Worm (Caenorhabditis elegans) whole organism, L4 larva: ENCODE data around the gene B0250.8.

Experiments used
- D1046.2 ChIP-seq: fragments of 200-800 bp; sonication (Bioruptor generic); IDR thresholded peaks from 2 replicates; pipeline ENCODE4 v1.3.6; 2022; ENCODE audit warnings: missing genetic modification characterization, missing compliant biosample characterization
- F10B5.3 ChIP-seq: sonication (generic microtip); optimal IDR thresholded peaks from 2 replicates; lab custom pipeline; 2016; ENCODE audit warnings: mild to moderate bottlenecking, missing genetic modification characterization, missing compliant biosample characterization
- F26F4.8 ChIP-seq: fragments of 200-800 bp; sonication (Bioruptor generic); conservative IDR thresholded peaks from 2 replicates; pipeline ENCODE4 v1.3.6; 2022; ENCODE audit warnings: missing genetic modification characterization, missing compliant biosample characterization
- F44E2.7 ChIP-seq: fragments of 200-800 bp; sonication (Bioruptor generic); IDR thresholded peaks from 2 replicates; pipeline ENCODE4 v2.1.2; 2022; ENCODE audit warnings: missing genetic modification characterization, missing compliant biosample characterization
- F49E8.2 ChIP-seq: sonication (generic microtip); optimal IDR thresholded peaks from 2 replicates; lab custom pipeline; 2016; ENCODE audit warnings: missing compliant biosample characterization, mild to moderate bottlenecking, missing genetic modification characterization, borderline replicate concordance
- Y48G9A.11 ChIP-seq: fragments of 200-800 bp; sonication (Bioruptor generic); IDR thresholded peaks from 2 replicates; pipeline ENCODE4 v1.3.6; 2022; ENCODE audit warnings: missing genetic modification reagents, missing genetic modification characterization, missing compliant biosample characterization
- Y5F2A.4 ChIP-seq: fragments of 200-800 bp; sonication (Bioruptor generic); optimal IDR thresholded peaks from 2 replicates; lab custom pipeline; 2018; ENCODE audit warnings: mild to moderate bottlenecking, missing genetic modification characterization, missing compliant biosample characterization
- aly-2 ChIP-seq: sonication (generic microtip); optimal IDR thresholded peaks from 2 replicates; lab custom pipeline; 2018; ENCODE audit warnings: missing biosample characterization, missing genetic modification characterization
- ama-1 ChIP-seq: fragments of 150-350 bp; optimal IDR thresholded peaks from 2 replicates; lab custom pipeline; 2014; ENCODE audit warnings: inconsistent platforms, mixed read lengths
- arid-1 ChIP-seq: fragments of 200-800 bp; sonication (Bioruptor generic); conservative IDR thresholded peaks from 2 replicates; pipeline ENCODE4 v1.3.6; 2022; ENCODE audit warnings: missing genetic modification reagents, missing genetic modification characterization, missing compliant biosample characterization
- attf-4 ChIP-seq: sonication (generic microtip); optimal IDR thresholded peaks from 3 replicates; lab custom pipeline; 2017; ENCODE audit warnings: missing biosample characterization, missing genetic modification characterization
- ces-1 ChIP-seq: fragments of 150-350 bp; sonication (generic microtip); optimal IDR thresholded peaks from 4 replicates; lab custom pipeline; 2014; ENCODE audit warnings: missing biosample characterization, missing genetic modification reagents, missing genetic modification characterization
- ctbp-1 ChIP-seq: fragments of 200-800 bp; sonication (Bioruptor generic); IDR thresholded peaks from 2 replicates; pipeline ENCODE4 v1.3.6; 2022; ENCODE audit warnings: missing genetic modification reagents, missing genetic modification characterization, missing compliant biosample characterization
- daf-12 ChIP-seq: fragments of 150-350 bp; optimal IDR thresholded peaks from 2 replicates; lab custom pipeline; 2014; ENCODE audit warnings: missing biosample characterization, missing genetic modification reagents, missing genetic modification characterization
- daf-19 ChIP-seq: fragments of 200-800 bp; sonication (Bioruptor generic); conservative IDR thresholded peaks from 2 replicates; pipeline ENCODE4 v1.3.6; 2022; ENCODE audit warnings: missing genetic modification characterization, missing compliant biosample characterization
- daf-8 ChIP-seq: fragments of 200-800 bp; sonication (Bioruptor generic); IDR thresholded peaks from 2 replicates; pipeline ENCODE4 v1.3.6; 2022; ENCODE audit warnings: missing genetic modification characterization, missing compliant biosample characterization
- duxl-1 ChIP-seq: sonication (generic microtip); optimal IDR thresholded peaks from 2 replicates; lab custom pipeline; 2016; ENCODE audit warnings: mild to moderate bottlenecking, missing genetic modification characterization, moderate library complexity, missing compliant biosample characterization; ENCODE audit not compliant: poor library complexity
- dve-1 ChIP-seq: sonication (generic microtip); optimal IDR thresholded peaks from 2 replicates; lab custom pipeline; 2017; ENCODE audit warnings: antibody characterized with exemption, mild to moderate bottlenecking, missing genetic modification characterization, missing compliant biosample characterization; ENCODE audit not compliant: insufficient read depth
- egl-43 ChIP-seq: fragments of 200-800 bp; sonication (Bioruptor generic); IDR thresholded peaks from 2 replicates; pipeline ENCODE4 v1.3.6; 2022; ENCODE audit warnings: missing genetic modification reagents, missing genetic modification characterization, missing compliant biosample characterization
- fkh-10 ChIP-seq: fragments of 150-350 bp; optimal IDR thresholded peaks from 2 replicates; lab custom pipeline; 2014; ENCODE audit warnings: missing biosample characterization, missing genetic modification reagents, missing genetic modification characterization
- fos-1 ChIP-seq: fragments of 150-350 bp; optimal IDR thresholded peaks from 2 replicates; lab custom pipeline; 2014; ENCODE audit warnings: missing biosample characterization, missing genetic modification characterization
- hlh-30 ChIP-seq: sonication (generic microtip); optimal IDR thresholded peaks from 2 replicates; lab custom pipeline; 2017; ENCODE audit warnings: antibody characterized with exemption, mild to moderate bottlenecking, missing genetic modification characterization, missing compliant biosample characterization; ENCODE audit not compliant: insufficient read depth
- hmg-1.1 ChIP-seq: fragments of 200-800 bp; sonication (Bioruptor generic); IDR thresholded peaks from 2 replicates; pipeline ENCODE4 v1.3.6; 2022; ENCODE audit warnings: missing genetic modification reagents, missing genetic modification characterization, missing compliant biosample characterization
- lin-1 ChIP-seq: fragments of 200-800 bp; sonication (Bioruptor generic); IDR thresholded peaks from 2 replicates; pipeline ENCODE4 v1.3.6; 2022; ENCODE audit warnings: missing genetic modification reagents, missing genetic modification characterization, missing compliant biosample characterization
- lin-13 ChIP-seq: fragments of 150-350 bp; optimal IDR thresholded peaks from 2 replicates; lab custom pipeline; 2014; ENCODE audit warnings: missing biosample characterization, missing genetic modification reagents, missing genetic modification characterization
- lin-38 ChIP-seq: fragments of 200-800 bp; sonication (Bioruptor generic); IDR thresholded peaks from 2 replicates; pipeline ENCODE4 v1.3.6; 2022; ENCODE audit warnings: missing genetic modification reagents, missing genetic modification characterization, missing compliant biosample characterization
- lir-3 ChIP-seq: sonication (generic microtip); optimal IDR thresholded peaks from 2 replicates; lab custom pipeline; 2016; ENCODE audit warnings: mild to moderate bottlenecking, missing genetic modification characterization, missing compliant biosample characterization
- madf-9 ChIP-seq: fragments of 200-800 bp; sonication (Bioruptor generic); conservative IDR thresholded peaks from 2 replicates; pipeline ENCODE4 v1.3.6; 2022; ENCODE audit warnings: missing genetic modification reagents, missing genetic modification characterization, missing compliant biosample characterization
- mep-1 ChIP-seq: fragments of 150-350 bp; sonication (generic microtip); optimal IDR thresholded peaks from 3 replicates; lab custom pipeline; 2014; ENCODE audit warnings: missing biosample characterization, missing genetic modification characterization
- mes-2 ChIP-seq: sonication (generic microtip); optimal IDR thresholded peaks from 2 replicates; lab custom pipeline; 2016; ENCODE audit warnings: missing genotype, mild to moderate bottlenecking, missing genetic modification characterization, missing compliant biosample characterization; ENCODE audit not compliant: poor library complexity, severe bottlenecking
- mxl-2 ChIP-seq: fragments of 200-800 bp; sonication (Bioruptor generic); conservative IDR thresholded peaks from 2 replicates; pipeline ENCODE4 v1.3.6; 2022; ENCODE audit warnings: missing genetic modification reagents, missing genetic modification characterization, missing compliant biosample characterization
- nhr-10 ChIP-seq: fragments of 150-350 bp; optimal IDR thresholded peaks from 2 replicates; lab custom pipeline; 2014; ENCODE audit warnings: missing biosample characterization, missing genetic modification characterization
- nhr-102 ChIP-seq: sonication (generic microtip); optimal IDR thresholded peaks from 2 replicates; lab custom pipeline; 2016; ENCODE audit warnings: mild to moderate bottlenecking, missing genetic modification characterization, moderate library complexity, missing compliant biosample characterization
- nhr-111 ChIP-seq: fragments of 200-800 bp; sonication (Bioruptor generic); optimal IDR thresholded peaks from 2 replicates; lab custom pipeline; 2018; ENCODE audit warnings: mild to moderate bottlenecking, missing genetic modification characterization, missing compliant biosample characterization
- nhr-237 ChIP-seq: sonication (generic microtip); optimal IDR thresholded peaks from 2 replicates; lab custom pipeline; 2017; ENCODE audit warnings: missing biosample characterization, missing genetic modification characterization
- nhr-28 ChIP-seq: fragments of 150-350 bp; optimal IDR thresholded peaks from 2 replicates; lab custom pipeline; 2014; ENCODE audit warnings: missing biosample characterization, missing genetic modification characterization
- nhr-48 ChIP-seq: sonication (generic microtip); optimal IDR thresholded peaks from 2 replicates; lab custom pipeline; 2016; ENCODE audit warnings: mild to moderate bottlenecking, missing genetic modification characterization, missing compliant biosample characterization
- nhr-77 ChIP-seq: fragments of 150-350 bp; optimal IDR thresholded peaks from 2 replicates; lab custom pipeline; 2014; ENCODE audit warnings: missing biosample characterization, missing genetic modification characterization
- pha-4 ChIP-seq, 2 experiments: fragments of 150-350 bp in 1 of 2; fragments of 200-800 bp in 1 of 2; sonication (Bioruptor generic) in 1 of 2; IDR thresholded peaks in 1 of 2; optimal IDR thresholded peaks in 1 of 2; 2 replicates each; pipeline versions ENCODE4 v1.3.6 to Lab custom; 2014 to 2022; ENCODE audit warnings: missing genetic modification characterization in 2 of 2, missing genetic modification reagents in 2 of 2, missing biosample characterization in 1 of 2, missing compliant biosample characterization in 1 of 2
- php-3 ChIP-seq: fragments of 200-800 bp; sonication (Bioruptor generic); IDR thresholded peaks from 2 replicates; pipeline ENCODE4 v1.3.6; 2022; ENCODE audit warnings: missing genetic modification reagents, missing genetic modification characterization, missing compliant biosample characterization
- pqm-1 ChIP-seq: sonication (generic microtip); optimal IDR thresholded peaks from 2 replicates; lab custom pipeline; 2017; ENCODE audit warnings: missing biosample characterization, missing genetic modification characterization
- saeg-2 ChIP-seq: fragments of 200-800 bp; sonication (Bioruptor generic); IDR thresholded peaks from 2 replicates; pipeline ENCODE4 v1.3.6; 2022; ENCODE audit warnings: missing genetic modification reagents, missing genetic modification characterization, missing compliant biosample characterization
- snpc-1.2 ChIP-seq: fragments of 200-800 bp; sonication (Bioruptor generic); IDR thresholded peaks from 2 replicates; pipeline ENCODE4 v1.3.6; 2022; ENCODE audit warnings: missing genetic modification reagents, missing genetic modification characterization, missing compliant biosample characterization
- snpc-4 ChIP-seq: fragments of 150-350 bp; optimal IDR thresholded peaks from 2 replicates; lab custom pipeline; 2014; ENCODE audit warnings: missing biosample characterization, missing genetic modification characterization
- tag-97 ChIP-seq: fragments of 200-800 bp; sonication (Bioruptor generic); IDR thresholded peaks from 2 replicates; pipeline ENCODE4 v1.3.6; 2022; ENCODE audit warnings: missing genetic modification characterization, missing compliant biosample characterization
- tra-1 ChIP-seq: fragments of 200-800 bp; sonication (Bioruptor generic); IDR thresholded peaks from 2 replicates; pipeline ENCODE4 v1.3.6; 2022; ENCODE audit warnings: missing genetic modification reagents, missing genetic modification characterization, missing compliant biosample characterization
- unc-62 ChIP-seq, 3 experiments: fragments of 150-350 bp in 1 of 3; sonication (generic microtip); optimal IDR thresholded peaks in 2 of 3; peaks in 1 of 3; 1 replicate in 1 of 3; 2 replicates in 2 of 3; lab custom pipeline; 2014 to 2017; ENCODE audit warnings: missing biosample characterization in 3 of 3, missing genetic modification characterization in 3 of 3, missing genetic modification reagents in 3 of 3, missing genotype in 1 of 3
- zag-1 ChIP-seq: fragments of 150-350 bp; optimal IDR thresholded peaks from 2 replicates; lab custom pipeline; 2014; ENCODE audit warnings: missing biosample characterization, missing genetic modification characterization
- zfp-2 ChIP-seq: sonication (generic microtip); optimal IDR thresholded peaks from 2 replicates; lab custom pipeline; 2016; ENCODE audit warnings: mild to moderate bottlenecking, missing genetic modification characterization, missing compliant biosample characterization
- zip-11 ChIP-seq: fragments of 200-800 bp; sonication (Bioruptor generic); IDR thresholded peaks from 2 replicates; pipeline ENCODE4 v1.3.6; 2022; ENCODE audit warnings: missing genetic modification characterization, missing compliant biosample characterization
- ztf-7 ChIP-seq: fragments of 150-350 bp; optimal IDR thresholded peaks from 2 replicates; lab custom pipeline; 2014; ENCODE audit warnings: missing biosample characterization, missing genetic modification characterization

The B0250.8 gene

DNA sequence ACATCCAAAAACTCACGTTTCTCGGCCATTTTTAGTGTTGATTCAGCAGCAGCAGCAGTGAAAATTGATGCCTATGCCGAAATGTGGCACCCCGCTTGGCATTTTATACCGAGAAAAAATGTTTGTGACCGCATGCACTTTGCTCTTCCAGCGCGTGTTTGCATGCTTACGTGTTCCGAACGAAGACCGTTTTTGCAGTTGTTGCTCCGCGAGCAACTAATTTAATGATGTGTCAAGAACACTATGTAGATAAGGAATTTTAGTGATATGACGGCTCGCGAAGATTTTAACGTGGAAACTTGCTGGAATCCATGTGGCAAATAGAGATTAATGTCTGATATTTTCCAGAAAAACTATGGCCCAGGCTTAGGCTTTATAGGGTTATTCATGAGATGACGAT is 28.7 kb upstream of the B0250.8 start, which contains the start of gene dct-16 (continued):
- TF ChIP-seq Y48G9A.11 (GFP tag; lab: Robert Waterston, UW) (no peak), mes-2 (tag; lab: Kevin White, UChicago) (peak; percentile 27), pqm-1 (tag; lab: Kevin White, UChicago) (peak; percentile 56), attf-4 (tag; lab: Kevin White, UChicago) (no peak), zfp-2 (no peak), nhr-28 (peak; percentile 63), F44E2.7 (GFP tag; lab: Robert Waterston, UW) (no peak), duxl-1 (no peak), Y5F2A.4 (GFP tag; lab: Kevin White, UChicago) (no peak), ztf-7 (tag; lab: Kevin White, UChicago) (no peak), unc-62 (GFP tag; optimal IDR thresholded peaks at IDR 0.05 in 1 of 2; lab: Kevin White, UChicago) (no peak), unc-62 (tag; optimal IDR thresholded peaks at IDR 0.05; lab: Kevin White, UChicago) (no peak), mxl-2 (GFP tag; lab: Robert Waterston, UW) (no peak), lin-1 (GFP tag; lab: Robert Waterston, UW) (peak; percentile 12; the same call in 1 of the 2 replicates), nhr-111 (GFP tag; lab: Kevin White, UChicago) (no peak), daf-12 (tag; lab: Kevin White, UChicago) (no peak), F49E8.2 (tag; lab: Kevin White, UChicago) (no peak), lin-13 (peak; percentile 33), nhr-237 (tag; lab: Kevin White, UChicago) (no peak), F26F4.8 (no peak), lin-38 (no peak), madf-9 (GFP tag; lab: Robert Waterston, UW) (no peak), aly-2 (tag; lab: Kevin White, UChicago) (no peak), fos-1 (no peak), dve-1 (peak; percentile 86), saeg-2 (peak; percentile 58; the same call in 1 of the 2 replicates), pha-4 (GFP tag; IDR thresholded peaks at IDR 0.05; lab: Robert Waterston, UW) (no peak), pha-4 (tag; optimal IDR thresholded peaks at IDR 0.05; lab: Kevin White, UChicago) (no peak), php-3 (GFP tag; lab: Robert Waterston, UW) (peak; percentile 90), zip-11 (GFP tag; lab: Robert Waterston, UW) (no peak), ctbp-1 (GFP tag; lab: Robert Waterston, UW) (no peak), daf-19 (GFP tag; lab: Robert Waterston, UW) (no peak), zag-1 (tag; lab: Kevin White, UChicago) (no peak), egl-43 (no peak), snpc-4 (tag; lab: Kevin White, UChicago) (no peak), nhr-48 (tag; lab: Kevin White, UChicago) (peak; percentile 85), F10B5.3 (tag; lab: Kevin White, UChicago) (no peak), hlh-30 (tag; lab: Kevin White, UChicago) (peak; percentile 57), nhr-10 (no peak), mep-1 (no peak), tag-97 (GFP tag; lab: Robert Waterston, UW) (no peak), arid-1 (no peak), ces-1 (GFP tag; lab: Kevin White, UChicago) (no peak), nhr-102 (tag; lab: Kevin White, UChicago) (peak; percentile 85), ama-1 (lab: Kevin White, UChicago) (no peak), tra-1 (GFP tag; lab: Robert Waterston, UW) (peak; percentile 76), daf-8 (GFP tag; lab: Robert Waterston, UW) (no peak), lir-3 (tag; lab: Kevin White, UChicago) (no peak), fkh-10 (no peak), nhr-77 (tag; lab: Kevin White, UChicago) (no peak), D1046.2 (no peak), hmg-1.1 (no peak), snpc-1.2 (GFP tag; lab: Robert Waterston, UW) (no peak)
